Worm (Caenorhabditis elegans): Measurements from ENCODE around the gene fipr-5.
A peak's percentile ranks its signal among the peaks of the same experiment; 100 is the strongest.

Gene fipr-5

ce11 chrV:10245615-10246014 is 24.4 kb upstream of the fipr-5 start:
- TF ChIP-seq nhr-43 (tag; optimal IDR thresholded peaks at IDR 0.05; ENCODE audit: poor library complexity, severe bottlenecking), result no peak
- no peak for TF ChIP-seq nhr-237 (tag; optimal IDR thresholded peaks at IDR 0.05)
- TF ChIP-seq elt-2 (tag; optimal IDR thresholded peaks at IDR 0.05), result peak; percentile 38
- TF ChIP-seq mml-1 (tag; optimal IDR thresholded peaks at IDR 0.05), result no peak
- TF ChIP-seq ZK546.5 (tag; optimal IDR thresholded peaks at IDR 0.05), result no peak
- TF ChIP-seq jun-1 (tag; optimal IDR thresholded peaks at IDR 0.05), result no peak
- TF ChIP-seq lin-15B (tag; optimal IDR thresholded peaks at IDR 0.05), result no peak
- no peak for TF ChIP-seq nhr-67 (tag; optimal IDR thresholded peaks at IDR 0.05)
- peak; percentile 90 for TF ChIP-seq pha-4 (tag; optimal IDR thresholded peaks at IDR 0.05)
- TF ChIP-seq pqm-1 (tag; optimal IDR thresholded peaks at IDR 0.05), result peak; percentile 30
- no peak for TF ChIP-seq fkh-10 (GFP tag; optimal IDR thresholded peaks at IDR 0.05)
- TF ChIP-seq ceh-82 (tag; optimal IDR thresholded peaks at IDR 0.05), result no peak
- no peak for TF ChIP-seq daf-12 (tag; optimal IDR thresholded peaks at IDR 0.05)

DNA sequence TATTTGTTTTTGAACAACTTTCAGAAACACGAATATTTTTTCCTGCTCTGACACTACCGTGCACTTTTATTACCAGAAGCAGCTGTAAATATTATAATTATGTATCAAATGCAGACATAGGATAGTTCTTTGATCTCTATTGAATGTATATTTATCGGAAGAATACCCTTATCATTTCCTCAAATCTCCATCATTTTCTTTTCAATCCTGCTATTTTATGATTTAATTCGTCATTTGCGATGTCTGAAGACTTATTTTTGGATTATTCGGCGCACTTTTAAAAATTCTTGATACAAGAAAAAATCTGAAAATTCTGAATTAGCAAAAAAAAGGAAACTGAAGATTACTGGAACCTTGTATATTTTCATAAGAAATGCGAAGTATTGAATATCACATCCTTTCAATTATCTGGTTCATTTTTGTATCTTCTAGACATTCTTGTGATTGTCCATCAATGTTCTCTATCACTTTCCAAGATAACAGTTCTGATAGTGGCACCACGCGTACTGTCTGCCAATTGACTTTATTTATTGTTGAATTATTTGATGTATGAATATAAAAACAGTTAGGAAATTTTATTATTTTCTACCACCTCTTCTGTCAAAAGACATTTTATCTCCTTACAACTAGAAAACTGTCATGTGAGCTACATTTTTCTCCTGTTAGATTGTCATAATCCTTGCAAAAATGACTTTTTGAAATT is 23.0 kb upstream of the fipr-5 start:
- peak; percentile 2 for TF ChIP-seq pqm-1 (tag; optimal IDR thresholded peaks at IDR 0.05)
- no peak for TF ChIP-seq hmg-11 (tag; optimal IDR thresholded peaks at IDR 0.05)
- peak; percentile 68 for TF ChIP-seq elt-2 (tag; optimal IDR thresholded peaks at IDR 0.05)
- TF ChIP-seq mml-1 (tag; optimal IDR thresholded peaks at IDR 0.05), result no peak
- TF ChIP-seq ztf-11 (tag; optimal IDR thresholded peaks at IDR 0.05), result no peak
- no peak for TF ChIP-seq ama-1 (optimal IDR thresholded peaks at IDR 0.05)
- TF ChIP-seq nhr-25 (tag; optimal IDR thresholded peaks at IDR 0.05), result no peak
- TF ChIP-seq pha-4 (tag; optimal IDR thresholded peaks at IDR 0.05), result no peak
- no peak for TF ChIP-seq egl-5 (tag; optimal IDR thresholded peaks at IDR 0.05)
- no peak for TF ChIP-seq tbx-2 (tag; optimal IDR thresholded peaks at IDR 0.05)
- no peak for TF ChIP-seq fkh-10 (GFP tag; optimal IDR thresholded peaks at IDR 0.05)

ce11 chrV:10243105-10243504 is 21.9 kb upstream of the fipr-5 start, which contains the start of gene C12D8.9:
C12D8.9 (minus strand) TSS chrV:10243205.
- no peak for TF ChIP-seq ceh-9 (tag; optimal IDR thresholded peaks at IDR 0.05)
- TF ChIP-seq daf-12 (tag; optimal IDR thresholded peaks at IDR 0.05), result no peak
- no peak for TF ChIP-seq pha-4 (tag; optimal IDR thresholded peaks at IDR 0.05)
- TF ChIP-seq ceh-82 (tag; optimal IDR thresholded peaks at IDR 0.05), result no peak
- no peak for TF ChIP-seq ceh-16 (tag; optimal IDR thresholded peaks at IDR 0.05)
- no peak for TF ChIP-seq nhr-237 (tag; optimal IDR thresholded peaks at IDR 0.05)
- TF ChIP-seq nhr-11 (tag; optimal IDR thresholded peaks at IDR 0.05), result no peak
- TF ChIP-seq ama-1 (optimal IDR thresholded peaks at IDR 0.05), result no peak

DNA sequence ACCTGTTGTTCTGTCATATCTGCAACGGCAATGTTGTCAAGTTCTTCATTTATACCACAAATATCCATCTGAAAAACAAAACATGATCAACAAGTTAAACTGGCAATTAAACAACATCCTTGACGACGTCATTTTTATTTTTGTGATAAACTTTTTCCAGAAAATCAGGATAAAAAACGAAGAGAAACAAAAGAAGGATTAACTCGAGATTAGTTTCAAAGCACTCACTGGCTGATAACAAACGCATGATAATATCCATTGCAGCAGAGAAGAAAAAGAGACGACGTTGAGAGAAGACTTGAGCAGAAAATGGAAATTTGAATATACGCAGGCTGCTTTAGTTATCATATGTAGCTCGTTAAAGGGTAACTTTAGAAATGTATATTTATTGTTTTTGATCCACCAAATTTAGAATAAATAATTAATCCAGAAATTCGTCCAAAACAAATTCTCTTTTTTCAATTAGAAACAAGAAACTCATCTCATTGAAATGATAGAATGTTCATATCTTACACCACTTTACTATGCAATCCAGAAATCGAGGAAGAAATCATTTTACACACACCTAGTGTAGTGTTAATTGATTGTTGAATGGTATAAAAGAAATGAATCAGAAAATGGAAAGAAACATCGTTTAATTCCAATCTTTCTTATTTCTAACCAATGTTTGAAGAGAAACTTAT is 20.0 kb upstream of the fipr-5 start, which contains the start of the genes C12D8.21 and col-148:
TSS of gene C12D8.21 (minus strand) at position 68 of the 683 bp plus-strand sequence.
TSS of gene col-148 (plus strand) at position 633 of the 683 bp plus-strand sequence.
- TF ChIP-seq fkh-10 (GFP tag; optimal IDR thresholded peaks at IDR 0.05) (no peak), aly-2 (tag; optimal IDR thresholded peaks at IDR 0.05) (no peak)

- TF ChIP-seq ceh-16 (tag; optimal IDR thresholded peaks at IDR 0.05) (no peak), egl-5 (tag; optimal IDR thresholded peaks at IDR 0.05) (no peak), nhr-23 (tag; optimal IDR thresholded peaks at IDR 0.05) (no peak), nhr-25 (tag; optimal IDR thresholded peaks at IDR 0.05) (no peak), pha-4 (tag; optimal IDR thresholded peaks at IDR 0.05) (no peak), ztf-11 (tag; optimal IDR thresholded peaks at IDR 0.05) (no peak), skn-1 (tag; optimal IDR thresholded peaks at IDR 0.05) (no peak), nfya-1 (tag; optimal IDR thresholded peaks at IDR 0.05; ENCODE audit: insufficient read depth) (no peak), zag-1 (tag; optimal IDR thresholded peaks at IDR 0.05) (no peak), mml-1 (tag; optimal IDR thresholded peaks at IDR 0.05) (no peak), fkh-10 (GFP tag; optimal IDR thresholded peaks at IDR 0.05) (no peak), nhr-76 (tag; optimal IDR thresholded peaks at IDR 0.05) (no peak), nhr-28 (tag; optimal IDR thresholded peaks at IDR 0.05) (no peak)
Measured at ce11 chrV:10239861-10240260, 18.6 kb upstream of the fipr-5 start, which contains the start of gene fipr-8. fipr-8 (minus strand) TSS chrV:10239961.

- TF ChIP-seq snpc-4 (tag; optimal IDR thresholded peaks at IDR 0.05), result no peak
- no peak for TF ChIP-seq mdl-1 (tag; optimal IDR thresholded peaks at IDR 0.05)
- no peak for TF ChIP-seq R02D3.7 (tag; optimal IDR thresholded peaks at IDR 0.05)
- no peak for TF ChIP-seq nhr-11 (tag; optimal IDR thresholded peaks at IDR 0.05)
- TF ChIP-seq fkh-10 (GFP tag; optimal IDR thresholded peaks at IDR 0.05), result no peak
- no peak for TF ChIP-seq eor-1 (tag; optimal IDR thresholded peaks at IDR 0.05)
- TF ChIP-seq ceh-9 (tag; optimal IDR thresholded peaks at IDR 0.05), result no peak
- TF ChIP-seq nhr-23 (tag; optimal IDR thresholded peaks at IDR 0.05), result no peak
- TF ChIP-seq nhr-77 (tag; optimal IDR thresholded peaks at IDR 0.05), result no peak
- no peak for TF ChIP-seq nhr-67 (tag; optimal IDR thresholded peaks at IDR 0.05)
- peak; percentile 73 for TF ChIP-seq lin-15B (tag; optimal IDR thresholded peaks at IDR 0.05)
- peak; percentile 2 for TF ChIP-seq elt-2 (tag; optimal IDR thresholded peaks at IDR 0.05)
- no peak for TF ChIP-seq ZK546.5 (tag; optimal IDR thresholded peaks at IDR 0.05)
- TF ChIP-seq pqm-1 (tag; optimal IDR thresholded peaks at IDR 0.05), result no peak
- no peak for TF ChIP-seq fkh-2 (tag; optimal IDR thresholded peaks at IDR 0.05)
- TF ChIP-seq ztf-11 (tag; optimal IDR thresholded peaks at IDR 0.05), result no peak
- TF ChIP-seq pha-4 (tag; optimal IDR thresholded peaks at IDR 0.05), result peak; percentile 6
- TF ChIP-seq zag-1 (tag; optimal IDR thresholded peaks at IDR 0.05), result no peak
- no peak for TF ChIP-seq nhr-25 (tag; optimal IDR thresholded peaks at IDR 0.05)
- TF ChIP-seq nhr-76 (tag; optimal IDR thresholded peaks at IDR 0.05), result no peak
- no peak for TF ChIP-seq tbx-2 (tag; optimal IDR thresholded peaks at IDR 0.05)
- TF ChIP-seq hmg-11 (tag; optimal IDR thresholded peaks at IDR 0.05), result peak; percentile 9
- TF ChIP-seq nhr-28 (tag; optimal IDR thresholded peaks at IDR 0.05), result no peak
- TF ChIP-seq ztf-4 (tag; optimal IDR thresholded peaks at IDR 0.05), result no peak
- no peak for TF ChIP-seq nhr-237 (tag; optimal IDR thresholded peaks at IDR 0.05)
- TF ChIP-seq ama-1 (optimal IDR thresholded peaks at IDR 0.05), result peak; percentile 39
Measured at ce11 chrV:10238665-10239064, 17.4 kb upstream of the fipr-5 start, which contains the start of gene fubl-1. fubl-1 (minus strand) TSS chrV:10238866.

Measured in whole organism, L3 larva.